Fruit fly (Drosophila melanogaster): ENCODE data around the gene Spn38F.

DNA sequence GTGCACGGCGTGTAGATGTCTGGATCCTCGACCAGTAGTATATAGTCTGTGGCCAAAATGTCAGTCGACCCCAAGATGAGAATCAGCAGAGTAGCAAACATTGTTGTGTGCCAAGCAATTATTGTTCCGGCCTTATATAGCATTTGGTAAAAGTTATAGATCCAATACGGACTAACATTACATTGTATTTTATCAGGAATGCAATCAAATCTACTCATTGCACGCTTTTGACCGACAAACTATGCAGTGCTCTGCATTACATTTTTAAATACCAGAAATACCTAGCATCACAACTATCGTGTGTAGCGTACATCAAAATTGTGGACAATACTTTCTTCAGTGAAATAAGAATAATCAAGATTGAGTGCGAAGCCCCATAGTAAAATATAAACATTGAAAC, 17.0 kb downstream of the Spn38F start, which contains the start of gene CheB38c:
- TF ChIP-seq CG8478 (optimal IDR thresholded peaks at IDR 0.05) (no peak), usp (GFP tag; optimal IDR thresholded peaks at IDR 0.05) (no peak), psq (optimal IDR thresholded peaks at IDR 0.05) (no peak), EcR (GFP tag; optimal IDR thresholded peaks at IDR 0.05) (no peak), pan (optimal IDR thresholded peaks at IDR 0.05) (no peak), Dll (optimal IDR thresholded peaks at IDR 0.05) (no peak)
